Worm (Caenorhabditis elegans) whole organism, L1 larva: ENCODE data around the gene twk-6.

Experiments
- C04F5.9 ChIP-seq: sonication (generic microtip); optimal IDR thresholded peaks from 2 replicates; lab custom pipeline; 2016; ENCODE audit warnings: missing genetic modification characterization, missing compliant biosample characterization
- C34B4.2 ChIP-seq: sonication (generic microtip); optimal IDR thresholded peaks from 2 replicates; lab custom pipeline; 2017; ENCODE audit warnings: mild to moderate bottlenecking, missing genetic modification characterization, missing compliant biosample characterization
- Y116A8C.19 ChIP-seq: sonication (generic microtip); optimal IDR thresholded peaks from 2 replicates; lab custom pipeline; 2016; ENCODE audit warnings: missing compliant biosample characterization, missing genetic modification characterization, borderline replicate concordance
- aha-1 ChIP-seq: fragments of 150-350 bp; optimal IDR thresholded peaks from 2 replicates; lab custom pipeline; 2014; ENCODE audit warnings: missing biosample characterization, missing genetic modification characterization
- ceh-63 ChIP-seq: fragments of 200-800 bp; sonication (Bioruptor generic); optimal IDR thresholded peaks from 2 replicates; lab custom pipeline; 2018; ENCODE audit warnings: mild to moderate bottlenecking, missing genetic modification characterization, missing compliant biosample characterization
- ceh-82 ChIP-seq, 3 experiments: fragments of 150-350 bp in 1 of 3; sonication (generic microtip) in 2 of 3; optimal IDR thresholded peaks; 2 replicates each; lab custom pipeline; 2014 to 2017; ENCODE audit warnings: missing biosample characterization in 3 of 3, missing genetic modification characterization in 3 of 3
- ceh-90 ChIP-seq: sonication (generic microtip); optimal IDR thresholded peaks from 2 replicates; lab custom pipeline; 2016; ENCODE audit warnings: missing genetic modification characterization, missing compliant biosample characterization
- dpl-1 ChIP-seq, 3 experiments: fragments of 150-350 bp in 2 of 3; sonication (generic microtip) in 1 of 3; optimal IDR thresholded peaks; 2 replicates each; lab custom pipeline; 2014 to 2017; ENCODE audit warnings: missing biosample characterization in 3 of 3, missing genetic modification characterization in 3 of 3, missing genetic modification reagents in 3 of 3
- dsc-1 ChIP-seq: sonication (generic microtip); optimal IDR thresholded peaks from 2 replicates; lab custom pipeline; 2016; ENCODE audit warnings: mild to moderate bottlenecking, missing genetic modification characterization, missing compliant biosample characterization
- efl-1 ChIP-seq, 4 experiments: fragments of 150-350 bp; optimal IDR thresholded peaks in 3 of 4; peaks in 1 of 4; 1 replicate in 1 of 4; 2 replicates in 3 of 4; lab custom pipeline; 2014; ENCODE audit warnings: missing biosample characterization in 2 of 4, missing genetic modification characterization in 2 of 4, missing genetic modification reagents in 2 of 4
- efl-3 ChIP-seq: fragments of 200-800 bp; sonication (Bioruptor generic); optimal IDR thresholded peaks from 2 replicates; lab custom pipeline; 2018; ENCODE audit warnings: mild to moderate bottlenecking, missing genetic modification characterization, missing compliant biosample characterization
- egl-27 ChIP-seq, 2 experiments: fragments of 150-350 bp in 1 of 2; sonication (generic microtip); optimal IDR thresholded peaks; 3 replicates each; lab custom pipeline; 2017 to 2018; ENCODE audit warnings: missing biosample characterization in 2 of 2, missing genetic modification characterization in 2 of 2, missing genetic modification reagents in 2 of 2
- fkh-4 ChIP-seq: sonication (generic microtip); optimal IDR thresholded peaks from 2 replicates; lab custom pipeline; 2016; ENCODE audit warnings: missing compliant biosample characterization, missing genetic modification characterization, borderline replicate concordance
- fkh-8 ChIP-seq: sonication (generic microtip); optimal IDR thresholded peaks from 2 replicates; lab custom pipeline; 2016; ENCODE audit warnings: mild to moderate bottlenecking, missing genetic modification characterization, missing compliant biosample characterization
- grh-1 ChIP-seq: fragments of 200-800 bp; sonication (Bioruptor generic); IDR thresholded peaks from 2 replicates; pipeline ENCODE4 v1.3.6; 2022; ENCODE audit warnings: missing genetic modification reagents, missing genetic modification characterization, missing compliant biosample characterization
- hlh-17 ChIP-seq: fragments of 200-800 bp; sonication (Bioruptor generic); optimal IDR thresholded peaks from 2 replicates; lab custom pipeline; 2018; ENCODE audit warnings: missing genetic modification characterization, mild to moderate bottlenecking, missing compliant biosample characterization, moderate library complexity, borderline replicate concordance
- hlh-4 ChIP-seq: sonication (generic microtip); optimal IDR thresholded peaks from 2 replicates; lab custom pipeline; 2016; ENCODE audit warnings: mild to moderate bottlenecking, missing genetic modification characterization, missing compliant biosample characterization
- hpl-2 ChIP-seq: fragments of 150-350 bp; optimal IDR thresholded peaks from 2 replicates; lab custom pipeline; 2014; ENCODE audit warnings: missing biosample characterization, missing genetic modification reagents, missing genetic modification characterization
- irx-1 ChIP-seq: sonication (generic microtip); optimal IDR thresholded peaks from 2 replicates; lab custom pipeline; 2016; ENCODE audit warnings: missing genetic modification characterization, missing compliant biosample characterization
- isw-1 ChIP-seq: fragments of 200-800 bp; sonication (Bioruptor generic); IDR thresholded peaks from 2 replicates; pipeline ENCODE4 v1.3.6; 2022; ENCODE audit warnings: missing genetic modification characterization, missing compliant biosample characterization
- lin-13 ChIP-seq: fragments of 150-350 bp; optimal IDR thresholded peaks from 2 replicates; lab custom pipeline; 2014; ENCODE audit warnings: missing biosample characterization, missing genetic modification reagents, missing genetic modification characterization
- lin-14 ChIP-seq: fragments of 200-800 bp; sonication (Bioruptor generic); optimal IDR thresholded peaks from 2 replicates; lab custom pipeline; 2018; ENCODE audit warnings: mild to moderate bottlenecking, missing genetic modification characterization, moderate library complexity, missing compliant biosample characterization
- lin-35 ChIP-seq, 2 experiments: fragments of 150-350 bp; optimal IDR thresholded peaks; 2 replicates each; lab custom pipeline; 2014; ENCODE audit warnings: missing biosample characterization in 2 of 2, missing genetic modification characterization in 2 of 2, missing genetic modification reagents in 2 of 2
- lir-3 ChIP-seq: sonication (generic microtip); optimal IDR thresholded peaks from 2 replicates; lab custom pipeline; 2016; ENCODE audit warnings: mild to moderate bottlenecking, missing genetic modification characterization, moderate library complexity, missing compliant biosample characterization; ENCODE audit not compliant: poor library complexity
- lsy-2 ChIP-seq, 2 experiments: fragments of 150-350 bp; optimal IDR thresholded peaks; 2 replicates each; lab custom pipeline; 2014; ENCODE audit warnings: missing biosample characterization in 2 of 2, missing genetic modification characterization in 2 of 2
- mep-1 ChIP-seq: fragments of 150-350 bp; optimal IDR thresholded peaks from 2 replicates; lab custom pipeline; 2014; ENCODE audit warnings: missing biosample characterization, missing genetic modification characterization
- nhr-20 ChIP-seq: sonication (generic microtip); optimal IDR thresholded peaks from 2 replicates; lab custom pipeline; 2016; ENCODE audit warnings: mild to moderate bottlenecking, missing genetic modification characterization, missing compliant biosample characterization
- nhr-237 ChIP-seq: fragments of 150-350 bp; optimal IDR thresholded peaks from 2 replicates; lab custom pipeline; 2014; ENCODE audit warnings: missing biosample characterization, missing genetic modification characterization
- nhr-47 ChIP-seq: sonication (generic microtip); optimal IDR thresholded peaks from 2 replicates; lab custom pipeline; 2016; ENCODE audit warnings: mild to moderate bottlenecking, missing genetic modification characterization, moderate library complexity, missing compliant biosample characterization
- nhr-71 ChIP-seq: sonication (generic microtip); optimal IDR thresholded peaks from 2 replicates; lab custom pipeline; 2016; ENCODE audit warnings: mild to moderate bottlenecking, missing genetic modification characterization, moderate library complexity, missing compliant biosample characterization
- nhr-76 ChIP-seq: sonication (generic microtip); optimal IDR thresholded peaks from 2 replicates; lab custom pipeline; 2017; ENCODE audit warnings: missing biosample characterization, missing genetic modification characterization
- nhr-77 ChIP-seq: fragments of 150-350 bp; optimal IDR thresholded peaks from 2 replicates; lab custom pipeline; 2014; ENCODE audit warnings: missing biosample characterization, missing genetic modification characterization
- nhr-84 ChIP-seq: sonication (generic microtip); optimal IDR thresholded peaks from 2 replicates; lab custom pipeline; 2017; ENCODE audit warnings: missing biosample characterization, missing genetic modification characterization
- rnt-1 ChIP-seq: sonication (generic microtip); optimal IDR thresholded peaks from 2 replicates; lab custom pipeline; 2016; ENCODE audit warnings: mild to moderate bottlenecking, missing genetic modification characterization, moderate library complexity, missing compliant biosample characterization
- snu-23 ChIP-seq: sonication (generic microtip); optimal IDR thresholded peaks from 2 replicates; lab custom pipeline; 2016; ENCODE audit warnings: missing genetic modification characterization, missing compliant biosample characterization
- sox-4 ChIP-seq: sonication (generic microtip); optimal IDR thresholded peaks from 2 replicates; lab custom pipeline; 2016; ENCODE audit warnings: missing genetic modification characterization, missing compliant biosample characterization
- sup-37 ChIP-seq: fragments of 200-800 bp; sonication (Bioruptor generic); optimal IDR thresholded peaks from 2 replicates; lab custom pipeline; 2018; ENCODE audit warnings: mild to moderate bottlenecking, missing genetic modification characterization, missing compliant biosample characterization
- swsn-7 ChIP-seq: sonication (generic microtip); optimal IDR thresholded peaks from 2 replicates; lab custom pipeline; 2016; ENCODE audit warnings: missing genetic modification characterization, missing compliant biosample characterization
- unc-130 ChIP-seq: fragments of 150-350 bp; optimal IDR thresholded peaks from 2 replicates; lab custom pipeline; 2017; ENCODE audit warnings: missing biosample characterization, missing genetic modification characterization, inconsistent platforms
- unc-30 ChIP-seq: sonication (generic microtip); optimal IDR thresholded peaks from 2 replicates; lab custom pipeline; 2017; ENCODE audit warnings: missing biosample characterization, missing genetic modification characterization
- unc-86 ChIP-seq: sonication (generic microtip); optimal IDR thresholded peaks from 2 replicates; lab custom pipeline; 2016; ENCODE audit warnings: missing genetic modification characterization, missing compliant biosample characterization
- unc-98 ChIP-seq: fragments of 200-800 bp; sonication (Bioruptor generic); IDR thresholded peaks from 2 replicates; pipeline ENCODE4 v1.3.6; 2022; ENCODE audit warnings: missing genetic modification characterization, missing compliant biosample characterization
- zag-1 ChIP-seq: fragments of 150-350 bp; optimal IDR thresholded peaks from 2 replicates; lab custom pipeline; 2014; ENCODE audit warnings: missing biosample characterization, missing genetic modification characterization
- zip-4 ChIP-seq: fragments of 200-800 bp; sonication (Bioruptor generic); optimal IDR thresholded peaks from 2 replicates; lab custom pipeline; 2018; ENCODE audit warnings: mild to moderate bottlenecking, missing genetic modification characterization, moderate library complexity, missing compliant biosample characterization

The twk-6 gene

DNA sequence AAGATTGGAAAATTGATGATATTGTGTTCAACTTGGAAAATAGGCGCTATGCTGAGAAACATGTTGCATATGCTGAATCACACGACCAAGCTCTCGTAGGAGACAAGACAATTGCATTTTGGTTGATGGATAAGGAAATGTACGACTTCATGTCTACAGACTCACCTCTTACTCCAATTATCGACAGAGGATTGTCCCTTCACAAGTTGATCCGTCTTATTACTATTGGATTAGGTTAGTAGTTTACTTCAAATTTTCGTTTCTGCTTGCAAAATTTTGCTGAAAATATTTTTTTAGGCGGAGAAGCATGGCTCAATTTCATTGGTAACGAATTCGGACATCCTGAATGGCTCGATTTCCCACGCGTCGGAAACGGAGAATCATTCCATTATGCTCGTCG, 45.8 kb upstream of the twk-6 start:
- TF ChIP-seq efl-1 (optimal IDR thresholded peaks at IDR 0.05; lab: Kevin White, UChicago) (no peak), efl-1 (GFP tag; optimal IDR thresholded peaks at IDR 0.05 in 1 of 2; lab: Kevin White, UChicago) (peak in 1 of 2 experiments; percentile 34), fkh-4 (no peak), efl-3 (GFP tag; lab: Kevin White, UChicago) (no peak)

DNA sequence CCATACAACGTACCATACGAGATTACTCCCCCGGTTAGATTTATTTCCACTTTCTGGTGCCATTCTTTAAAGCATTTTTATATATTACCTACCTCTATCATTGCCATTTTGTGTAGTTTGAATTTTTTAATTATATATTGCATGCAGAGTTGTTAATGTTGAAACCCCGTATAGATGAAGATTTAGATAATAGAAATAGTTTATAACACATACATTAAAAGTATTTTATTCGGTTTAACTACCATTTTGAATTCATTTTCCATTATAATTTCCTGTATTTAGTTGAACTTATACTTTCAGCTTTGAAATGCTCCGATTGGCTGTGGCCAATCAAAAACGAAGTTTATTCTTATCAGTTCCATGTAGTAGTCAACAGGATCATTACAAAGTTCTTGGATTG, 44.9 kb upstream of the twk-6 start, which contains the start of gene dnj-18:
Gene dnj-18, plus strand, starts transcription at position 301 of the 400 bp plus-strand sequence.
- TF ChIP-seq lin-13 (GFP tag; lab: Kevin White, UChicago), result no peak
- no peak for TF ChIP-seq unc-86
- TF ChIP-seq nhr-84 (tag; lab: Kevin White, UChicago), result no peak
- no peak for TF ChIP-seq isw-1 (GFP tag; lab: Robert Waterston, UW)
- no peak for TF ChIP-seq nhr-71 (tag; lab: Kevin White, UChicago)
- TF ChIP-seq swsn-7 (tag; lab: Kevin White, UChicago), result no peak

DNA sequence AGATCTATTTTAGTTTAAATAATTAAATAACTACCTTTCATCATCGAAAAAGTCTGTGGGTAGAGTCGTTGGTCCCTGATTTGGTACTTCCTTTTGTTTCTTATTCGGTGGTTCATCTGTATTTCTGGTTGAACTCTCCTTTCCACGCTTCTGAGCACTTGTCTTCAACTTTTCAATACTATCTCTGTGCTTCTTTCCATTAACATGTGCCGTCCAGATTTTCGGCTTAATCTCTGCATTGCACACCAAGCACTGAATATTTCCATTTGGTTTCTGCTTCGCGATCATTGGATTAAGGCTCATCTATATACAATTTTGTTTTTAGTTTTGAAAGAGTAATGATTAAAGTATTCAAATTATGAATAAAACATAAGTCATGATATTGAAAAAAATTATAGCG, 42.8 kb upstream of the twk-6 start, which contains the start of gene sel-13:
Gene sel-13, minus strand, starts transcription at position 303 of the 400 bp plus-strand sequence.
- TF ChIP-seq dsc-1 (tag; lab: Kevin White, UChicago), result no peak
- no peak for TF ChIP-seq nhr-76
- no peak for TF ChIP-seq fkh-8 (tag; lab: Kevin White, UChicago)
- TF ChIP-seq rnt-1 (tag; lab: Kevin White, UChicago), result no peak
- no peak for TF ChIP-seq lin-35 (GFP tag; optimal IDR thresholded peaks at IDR 0.05; lab: Kevin White, UChicago)
- no peak for TF ChIP-seq zip-4 (GFP tag; lab: Kevin White, UChicago)
- no peak for TF ChIP-seq nhr-237
- TF ChIP-seq grh-1 (GFP tag; lab: Robert Waterston, UW), result no peak
- no peak for TF ChIP-seq efl-1 (optimal IDR thresholded peaks at IDR 0.05; lab: Kevin White, UChicago)
- TF ChIP-seq efl-1 (GFP tag; optimal IDR thresholded peaks at IDR 0.05 in 1 of 2; lab: Kevin White, UChicago), result no peak
- TF ChIP-seq, all 84 proteins: peak for 0

DNA sequence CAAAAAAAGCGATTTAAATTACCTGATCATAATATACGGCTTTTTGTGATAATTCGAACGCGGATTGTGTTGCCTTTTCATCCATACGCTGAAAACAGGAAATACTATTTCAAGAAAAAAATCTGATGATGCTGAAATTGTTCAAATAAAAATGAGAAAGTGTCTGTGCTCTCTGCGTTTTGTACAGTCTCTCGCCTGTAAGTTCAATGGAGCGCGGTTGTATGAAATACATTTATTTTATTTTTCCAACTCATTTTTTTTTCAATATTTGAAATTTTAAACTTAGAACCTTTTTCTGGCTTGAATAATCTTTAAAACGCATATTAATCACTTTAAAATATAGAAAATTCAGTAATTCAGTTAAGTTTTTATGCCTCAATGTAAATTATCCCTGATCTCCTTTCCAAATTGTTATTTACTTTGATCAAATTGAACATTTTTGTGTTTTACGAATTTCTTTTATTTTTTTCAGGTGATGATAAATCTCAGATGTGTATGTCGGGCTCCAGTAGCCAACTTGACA, 38.7 kb upstream of the twk-6 start, which contains the start of the genes clp-2 and mrpl-16:
Gene clp-2, minus strand, starts transcription at position 94 of the 523 bp plus-strand sequence.
Gene mrpl-16, plus strand, starts transcription at position 473 of the 523 bp plus-strand sequence.
- TF ChIP-seq irx-1 (tag; lab: Kevin White, UChicago) (peak; percentile 4), hpl-2 (GFP tag; lab: Kevin White, UChicago) (no peak), snu-23 (peak; percentile 38), swsn-7 (tag; lab: Kevin White, UChicago) (peak; percentile 24), hlh-4 (no peak), ceh-90 (tag; lab: Kevin White, UChicago) (no peak), C34B4.2 (no peak), lir-3 (tag; lab: Kevin White, UChicago) (no peak), ceh-63 (no peak), aha-1 (no peak), nhr-20 (tag; lab: Kevin White, UChicago) (no peak), unc-98 (GFP tag; lab: Robert Waterston, UW) (no peak), egl-27 (tag; optimal IDR thresholded peaks at IDR 0.05; lab: Kevin White, UChicago) (no peak), lsy-2 (tag; optimal IDR thresholded peaks at IDR 0.05; lab: Kevin White, UChicago) (peak; percentile 54 to 74), zag-1 (tag; lab: Kevin White, UChicago) (no peak), sox-4 (tag; lab: Kevin White, UChicago) (no peak), mep-1 (tag; lab: Kevin White, UChicago) (peak; percentile 24), lin-14 (GFP tag; lab: Kevin White, UChicago) (no peak), dpl-1 (GFP tag; optimal IDR thresholded peaks at IDR 0.05; lab: Kevin White, UChicago) (peak; percentile 21 to 68 (median 46)), C04F5.9 (tag; lab: Kevin White, UChicago) (no peak), ceh-82 (tag; optimal IDR thresholded peaks at IDR 0.05; lab: Kevin White, UChicago) (peak in 1 of 3 experiments; percentile 21), lin-35 (GFP tag; optimal IDR thresholded peaks at IDR 0.05; lab: Kevin White, UChicago) (peak; percentile 39 to 62), hlh-17 (no peak), efl-1 (optimal IDR thresholded peaks at IDR 0.05; lab: Kevin White, UChicago) (peak; percentile 42 to 58), efl-1 (GFP tag; optimal IDR thresholded peaks at IDR 0.05 in 1 of 2; lab: Kevin White, UChicago) (peak; percentile 59 to 93), nhr-47 (tag; lab: Kevin White, UChicago) (peak; percentile 5), nhr-77 (tag; lab: Kevin White, UChicago) (no peak), unc-30 (no peak), grh-1 (GFP tag; lab: Robert Waterston, UW) (no peak), unc-86 (no peak), nhr-71 (tag; lab: Kevin White, UChicago) (peak; percentile 34), Y116A8C.19 (tag; lab: Kevin White, UChicago) (no peak), sup-37 (no peak), unc-130 (tag; lab: Kevin White, UChicago) (no peak)
